Fruit fly (Drosophila melanogaster) whole organism, prepupa: Measurements from ENCODE around the gene CG44869.

Experiments
- CG10631 ChIP-seq: fragments of 200-800 bp; sonication (Bioruptor generic); optimal IDR thresholded peaks from 2 replicates; lab custom pipeline; 2016; ENCODE audit warnings: missing biosample characterization, missing genetic modification characterization
- CG11294 ChIP-seq: fragments of 200-800 bp; sonication (Bioruptor generic); IDR thresholded peaks from 2 replicates; pipeline ENCODE4 v1.3.6; 2022; ENCODE audit warnings: missing biosample characterization, missing genetic modification characterization
- CG11762 ChIP-seq: fragments of 200-800 bp; sonication (Bioruptor generic); optimal IDR thresholded peaks from 3 replicates; lab custom pipeline; 2016; ENCODE audit warnings: missing biosample characterization, missing genetic modification characterization; ENCODE audit not compliant: insufficient read depth
- CG15336 ChIP-seq: fragments of 200-800 bp; sonication (Bioruptor generic); IDR thresholded peaks from 2 replicates; pipeline ENCODE4 v1.3.6; 2022; ENCODE audit warnings: missing biosample characterization, missing genetic modification characterization
- CG3032 ChIP-seq: fragments of 200-800 bp; optimal IDR thresholded peaks from 2 replicates; lab custom pipeline; 2019; ENCODE audit warnings: missing biosample characterization, mild to moderate bottlenecking, missing genetic modification characterization, moderate library complexity
- CG31627 ChIP-seq: fragments of 200-800 bp; sonication (Bioruptor generic); optimal IDR thresholded peaks from 3 replicates; lab custom pipeline; 2016; ENCODE audit warnings: missing biosample characterization, missing genetic modification characterization
- CG32006 ChIP-seq: fragments of 200-800 bp; sonication (Bioruptor generic); optimal IDR thresholded peaks from 3 replicates; lab custom pipeline; 2017; ENCODE audit warnings: missing biosample characterization, mild to moderate bottlenecking, missing genetic modification characterization
- CG34406 ChIP-seq: fragments of 200-800 bp; sonication (Bioruptor generic); optimal IDR thresholded peaks from 3 replicates; lab custom pipeline; 2016; ENCODE audit warnings: missing biosample characterization, missing genetic modification characterization
- CG3919 ChIP-seq: fragments of 200-800 bp; sonication (Bioruptor generic); optimal IDR thresholded peaks from 3 replicates; lab custom pipeline; 2016; ENCODE audit warnings: missing biosample characterization, missing genetic modification characterization
- CG4318 ChIP-seq: fragments of 200-800 bp; sonication (Bioruptor generic); optimal IDR thresholded peaks from 3 replicates; lab custom pipeline; 2017; ENCODE audit warnings: missing biosample characterization, mild to moderate bottlenecking, missing genetic modification characterization
- CG6163 ChIP-seq: fragments of 200-800 bp; sonication (Bioruptor generic); IDR thresholded peaks from 3 replicates; pipeline ENCODE4 v1.3.6; 2022; ENCODE audit warnings: missing biosample characterization, missing genetic modification characterization
- CG6276 ChIP-seq: fragments of 200-800 bp; sonication (Bioruptor generic); optimal IDR thresholded peaks from 2 replicates; lab custom pipeline; 2017; ENCODE audit warnings: missing biosample characterization, mild to moderate bottlenecking, missing genetic modification characterization
- CG6792 ChIP-seq: fragments of 200-800 bp; sonication (Bioruptor generic); optimal IDR thresholded peaks from 3 replicates; lab custom pipeline; 2016; ENCODE audit warnings: missing biosample characterization, missing genetic modification characterization
- CG7368 ChIP-seq: fragments of 200-800 bp; sonication (Bioruptor generic); optimal IDR thresholded peaks from 3 replicates; lab custom pipeline; 2016; ENCODE audit warnings: missing biosample characterization, missing genetic modification characterization
- CG8119 ChIP-seq: fragments of 200-800 bp; sonication (Bioruptor generic); IDR thresholded peaks from 3 replicates; pipeline ENCODE4 v1.3.6; 2022; ENCODE audit warnings: missing biosample characterization, missing genetic modification characterization
- CG8632 ChIP-seq: fragments of 200-800 bp; sonication (Bioruptor generic); optimal IDR thresholded peaks from 3 replicates; lab custom pipeline; 2016; ENCODE audit warnings: missing biosample characterization, missing genetic modification characterization
- CG9139 ChIP-seq: fragments of 200-800 bp; sonication (Bioruptor generic); optimal IDR thresholded peaks from 3 replicates; lab custom pipeline; 2017; ENCODE audit warnings: missing biosample characterization, mild to moderate bottlenecking, missing genetic modification characterization
- Eip75B ChIP-seq: fragments of 200-800 bp; sonication (Bioruptor generic); optimal IDR thresholded peaks from 3 replicates; lab custom pipeline; 2016; ENCODE audit warnings: missing biosample characterization, missing genetic modification characterization
- Eip78C ChIP-seq: fragments of 200-800 bp; sonication (Bioruptor generic); peaks from one replicate; lab custom pipeline; 2016; ENCODE audit warnings: missing biosample characterization, missing genetic modification characterization
- Eip93F ChIP-seq: fragments of 200-800 bp; sonication (Bioruptor generic); optimal IDR thresholded peaks from 2 replicates; lab custom pipeline; 2016; ENCODE audit warnings: missing biosample characterization, mild to moderate bottlenecking, missing genetic modification characterization
- Ets21C ChIP-seq: fragments of 200-800 bp; sonication (Bioruptor generic); optimal IDR thresholded peaks from 3 replicates; lab custom pipeline; 2016; ENCODE audit warnings: missing biosample characterization, missing genetic modification characterization
- Ets96B ChIP-seq: fragments of 200-800 bp; optimal IDR thresholded peaks from 2 replicates; lab custom pipeline; 2019; ENCODE audit warnings: missing biosample characterization, mild to moderate bottlenecking, missing genetic modification characterization, moderate library complexity
- Hr4 ChIP-seq: fragments of 200-800 bp; sonication (Bioruptor generic); optimal IDR thresholded peaks from 3 replicates; lab custom pipeline; 2016; ENCODE audit warnings: missing biosample characterization, missing genetic modification characterization
- OdsH ChIP-seq: fragments of 200-800 bp; sonication (Bioruptor generic); optimal IDR thresholded peaks from 3 replicates; lab custom pipeline; 2016; ENCODE audit warnings: missing biosample characterization, missing genetic modification characterization
- Smox ChIP-seq: fragments of 200-800 bp; sonication (Bioruptor generic); optimal IDR thresholded peaks from 3 replicates; lab custom pipeline; 2016; ENCODE audit warnings: missing biosample characterization, missing genetic modification characterization
- Sox102F ChIP-seq: fragments of 200-800 bp; sonication (Bioruptor generic); optimal IDR thresholded peaks from 2 replicates; lab custom pipeline; 2016; ENCODE audit warnings: missing biosample characterization, mild to moderate bottlenecking, missing genetic modification characterization
- Sox14 ChIP-seq: fragments of 200-800 bp; sonication (Bioruptor generic); optimal IDR thresholded peaks from 3 replicates; lab custom pipeline; 2016; ENCODE audit warnings: missing biosample characterization, missing genetic modification characterization
- Sox15 ChIP-seq: fragments of 200-800 bp; sonication (Bioruptor generic); optimal IDR thresholded peaks from 3 replicates; lab custom pipeline; 2016; ENCODE audit warnings: missing biosample characterization, missing genetic modification characterization
- achi ChIP-seq: fragments of 200-800 bp; sonication (Bioruptor generic); optimal IDR thresholded peaks from 3 replicates; lab custom pipeline; 2016; ENCODE audit warnings: missing biosample characterization, missing genetic modification characterization
- cyc ChIP-seq: fragments of 200-800 bp; sonication (Bioruptor generic); optimal IDR thresholded peaks from 3 replicates; lab custom pipeline; 2016; ENCODE audit warnings: missing biosample characterization, missing genetic modification characterization
- dac ChIP-seq: fragments of 200-800 bp; sonication (Bioruptor generic); optimal IDR thresholded peaks from 2 replicates; lab custom pipeline; 2017; ENCODE audit warnings: missing biosample characterization, mild to moderate bottlenecking, missing genetic modification characterization
- eg ChIP-seq: fragments of 200-800 bp; sonication (Bioruptor generic); IDR thresholded peaks from 3 replicates; pipeline ENCODE4 v1.3.6; 2022; ENCODE audit warnings: missing biosample characterization, missing genetic modification characterization
- fd59A ChIP-seq: fragments of 200-800 bp; sonication (Bioruptor generic); optimal IDR thresholded peaks from 2 replicates; lab custom pipeline; 2017; ENCODE audit warnings: missing biosample characterization, mild to moderate bottlenecking, missing genetic modification characterization, missing genetic modification reagents
- fd85E ChIP-seq: fragments of 200-800 bp; sonication (Bioruptor generic); optimal IDR thresholded peaks from 3 replicates; lab custom pipeline; 2016; ENCODE audit warnings: missing biosample characterization, missing genetic modification characterization
- net ChIP-seq: fragments of 200-800 bp; sonication (Bioruptor generic); optimal IDR thresholded peaks from 3 replicates; lab custom pipeline; 2016; ENCODE audit warnings: missing biosample characterization, missing genetic modification characterization
- pdm3 ChIP-seq: fragments of 200-800 bp; sonication (Bioruptor generic); optimal IDR thresholded peaks from 3 replicates; lab custom pipeline; 2016; ENCODE audit warnings: missing biosample characterization, missing genetic modification characterization
- salr ChIP-seq, 2 experiments: fragments of 200-800 bp; sonication (Bioruptor generic); optimal IDR thresholded peaks; 3 replicates each; lab custom pipeline; 2016 to 2018; ENCODE audit warnings: missing biosample characterization in 2 of 2, missing genetic modification characterization in 2 of 2, mild to moderate bottlenecking in 1 of 2
- spab ChIP-seq: fragments of 200-800 bp; sonication (Bioruptor generic); optimal IDR thresholded peaks from 2 replicates; lab custom pipeline; 2017; ENCODE audit warnings: missing biosample characterization, mild to moderate bottlenecking, missing genetic modification characterization, missing genetic modification reagents
- svp ChIP-seq: fragments of 200-800 bp; sonication (Bioruptor generic); peaks from one replicate; lab custom pipeline; 2016; ENCODE audit warnings: missing biosample characterization, missing genetic modification characterization
- topi ChIP-seq: fragments of 200-800 bp; sonication (Bioruptor generic); optimal IDR thresholded peaks from 3 replicates; lab custom pipeline; 2016; ENCODE audit warnings: missing biosample characterization, missing genetic modification characterization

Gene CG44869

DNA sequence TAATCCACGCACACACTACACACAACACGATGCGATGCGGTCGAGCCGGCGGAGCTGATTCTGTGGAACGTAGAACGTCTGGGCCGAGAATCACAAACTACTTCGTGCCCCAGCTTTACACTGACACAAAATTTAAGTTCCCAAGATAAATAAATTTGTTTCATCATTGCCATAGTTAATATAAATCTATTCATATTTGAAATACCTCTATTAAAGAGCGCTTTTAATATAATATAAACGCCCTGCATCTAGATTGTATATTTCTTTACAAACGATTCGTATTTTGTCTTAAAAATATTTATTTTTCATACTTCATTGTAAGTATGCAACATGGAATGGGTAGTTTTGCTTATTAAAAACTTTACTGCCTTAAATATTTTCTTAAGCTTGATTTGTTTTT is 32.8 kb downstream of the CG44869 start (continued):
- TF ChIP-seq fd59A (GFP tag; lab: Kevin White, UChicago), result peak; percentile 66
- peak; percentile 33 for TF ChIP-seq pdm3 (GFP tag; lab: Kevin White, UChicago)
- no peak for TF ChIP-seq Hr4 (GFP tag; lab: Kevin White, UChicago)
- no peak for TF ChIP-seq eg (GFP tag; lab: Robert Waterston, UW)
- no peak for TF ChIP-seq Ets21C (GFP tag; lab: Kevin White, UChicago)
- no peak for TF ChIP-seq CG15336 (GFP tag; lab: Robert Waterston, UW)
- TF ChIP-seq CG11762 (GFP tag; lab: Kevin White, UChicago), result peak; percentile 29
- peak; percentile 88 for TF ChIP-seq CG3032 (tag; lab: Kevin White, UChicago)
- no peak for TF ChIP-seq dac (GFP tag; lab: Kevin White, UChicago)
- no peak for TF ChIP-seq CG11294
- TF ChIP-seq Ets96B (tag; lab: Kevin White, UChicago), result peak; percentile 86
- TF ChIP-seq Sox15 (GFP tag; lab: Kevin White, UChicago), result no peak
- no peak for TF ChIP-seq CG7368 (GFP tag; lab: Kevin White, UChicago)
- peak; percentile 81 for TF ChIP-seq Eip75B (GFP tag; lab: Kevin White, UChicago)
- no peak for TF ChIP-seq Sox102F (GFP tag; lab: Kevin White, UChicago)

DNA sequence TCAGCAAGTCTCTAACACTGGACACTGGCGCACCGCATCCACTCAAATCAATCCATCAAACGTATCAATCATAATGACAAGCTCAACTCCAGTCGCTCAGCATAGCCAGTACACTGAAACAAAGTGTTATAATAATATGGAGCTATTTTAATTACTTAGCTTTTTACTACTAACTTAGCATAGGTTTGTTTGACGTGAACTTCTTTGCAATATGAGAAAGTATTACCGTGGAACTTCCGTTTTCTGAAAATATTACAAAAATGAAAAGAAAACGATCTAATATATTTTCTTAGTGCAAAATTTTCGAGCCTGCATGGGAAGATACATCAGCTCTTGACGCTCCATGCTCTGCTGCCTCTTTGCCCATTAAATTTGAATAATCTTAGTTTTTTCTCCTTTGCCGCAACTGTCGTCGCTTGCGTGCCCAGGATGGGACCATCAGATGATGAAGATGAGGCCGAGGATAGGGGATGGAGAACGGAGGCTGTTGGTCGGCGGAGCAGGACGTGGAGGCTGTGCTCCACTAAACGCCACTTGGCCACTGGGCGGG is 35.1 kb downstream of the CG44869 start:
- TF ChIP-seq Ets21C (GFP tag; lab: Kevin White, UChicago) (no peak), salr (GFP tag; optimal IDR thresholded peaks at IDR 0.05; lab: Kevin White, UChicago) (peak in 1 of 2 experiments; percentile 21), topi (GFP tag; lab: Kevin White, UChicago) (no peak), Smox (no peak), CG15336 (GFP tag; lab: Robert Waterston, UW) (peak; percentile 71), CG7368 (GFP tag; lab: Kevin White, UChicago) (no peak), CG3919 (GFP tag; lab: Kevin White, UChicago) (peak; percentile 24), CG4318 (peak; percentile 17), CG31627 (GFP tag; lab: Kevin White, UChicago) (no peak), Eip93F (no peak), Hr4 (GFP tag; lab: Kevin White, UChicago) (peak; percentile 40), Sox14 (GFP tag; lab: Kevin White, UChicago) (no peak), CG32006 (peak; percentile 50), CG34406 (GFP tag; lab: Kevin White, UChicago) (no peak), pdm3 (GFP tag; lab: Kevin White, UChicago) (no peak), eg (GFP tag; lab: Robert Waterston, UW) (peak; percentile 44; the same call in 1 of the 3 replicates), CG8632 (GFP tag; lab: Kevin White, UChicago) (no peak), fd85E (no peak), CG6276 (GFP tag; lab: Kevin White, UChicago) (no peak), OdsH (GFP tag; lab: Kevin White, UChicago) (peak; percentile 2), CG6792 (GFP tag; lab: Kevin White, UChicago) (no peak), CG8119 (GFP tag; lab: Robert Waterston, UW) (peak; percentile 69), CG9139 (GFP tag; lab: Kevin White, UChicago) (no peak), Eip78C (GFP tag; lab: Kevin White, UChicago) (peak; percentile 43), achi (GFP tag; lab: Kevin White, UChicago) (peak; percentile 19), spab (GFP tag; lab: Kevin White, UChicago) (no peak), CG10631 (GFP tag; lab: Kevin White, UChicago) (peak; percentile 18), CG6163 (GFP tag; lab: Robert Waterston, UW) (peak; percentile 9; the same call in 1 of the 3 replicates)

DNA sequence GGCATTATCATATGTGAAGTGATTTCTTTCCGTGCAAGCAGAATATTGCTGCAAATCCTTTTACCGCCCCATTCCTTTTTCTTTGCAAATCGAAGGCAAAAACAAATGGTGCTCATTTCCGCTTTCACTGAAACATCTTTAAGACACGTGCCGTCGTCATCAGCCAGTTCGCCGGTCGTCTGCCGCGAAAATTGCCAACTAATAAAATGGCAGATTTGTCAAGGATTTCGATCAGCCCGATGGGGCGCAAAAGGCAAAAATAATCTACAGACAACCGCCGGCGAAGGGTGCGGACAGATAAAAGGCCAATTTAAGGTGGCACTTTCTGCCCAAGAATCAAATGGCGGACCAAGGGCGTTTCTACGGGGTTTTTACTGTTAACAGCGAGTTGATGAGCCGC is 46.2 kb downstream of the CG44869 start:
- no peak for TF ChIP-seq cyc (GFP tag; lab: Kevin White, UChicago)
- no peak for TF ChIP-seq svp (GFP tag; lab: Kevin White, UChicago)
- TF ChIP-seq net (GFP tag; lab: Kevin White, UChicago), result no peak
- TF ChIP-seq pdm3 (GFP tag; lab: Kevin White, UChicago), result no peak
- no peak for TF ChIP-seq Eip78C (GFP tag; lab: Kevin White, UChicago)
